Worm (Caenorhabditis elegans): Measurements from ENCODE around the gene apd-3.
"Not testable (repeated sequence)": the region's sequence is repeated elsewhere in the genome, so short reads cannot be mapped to it uniquely, and the experiment has no call there.

- TF ChIP-seq nhr-237, aly-2, lsy-2, dmd-4 (tag; optimal IDR thresholded peaks at IDR 0.05): not testable (repeated sequence)
Measured at ce11 chrII:3490797-3491196, 55.4 kb downstream of the apd-3 start, which contains the start of gene fbxb-112.

All from whole organism, L2 larva.